Worm (Caenorhabditis elegans) whole organism, midembryonic: ENCODE measurements around the gene sru-36.

Experiments
- T22C8.4 ChIP-seq: fragments of 200-800 bp; sonication (Bioruptor generic); IDR thresholded peaks from 2 replicates; pipeline ENCODE4 v1.3.6; 2022; ENCODE audit warnings: missing genetic modification characterization, missing compliant biosample characterization
- cog-1 ChIP-seq: sonication (generic microtip); optimal IDR thresholded peaks from 2 replicates; lab custom pipeline; 2016; ENCODE audit warnings: missing genetic modification characterization, missing compliant biosample characterization
- flt-1 ChIP-seq: fragments of 200-800 bp; sonication (Bioruptor generic); IDR thresholded peaks from 2 replicates; pipeline ENCODE4 v1.3.6; 2022; ENCODE audit warnings: missing genetic modification characterization, missing compliant biosample characterization
- med-1 ChIP-seq: sonication (generic microtip); optimal IDR thresholded peaks from 2 replicates; lab custom pipeline; 2017; ENCODE audit warnings: missing genetic modification characterization, mild to moderate bottlenecking, missing compliant biosample characterization, antibody characterized with exemption, missing genetic modification reagents; ENCODE audit not compliant: insufficient read depth
- ref-1 ChIP-seq: fragments of 200-800 bp; sonication (Bioruptor generic); conservative IDR thresholded peaks from 2 replicates; pipeline ENCODE4 v1.3.6; 2022; ENCODE audit warnings: missing genetic modification reagents, missing genetic modification characterization, missing compliant biosample characterization
- tab-1 ChIP-seq: fragments of 200-800 bp; sonication (Bioruptor generic); IDR thresholded peaks from 2 replicates; pipeline ENCODE4 v1.3.6; 2022; ENCODE audit warnings: missing genetic modification characterization, missing compliant biosample characterization

DNA sequence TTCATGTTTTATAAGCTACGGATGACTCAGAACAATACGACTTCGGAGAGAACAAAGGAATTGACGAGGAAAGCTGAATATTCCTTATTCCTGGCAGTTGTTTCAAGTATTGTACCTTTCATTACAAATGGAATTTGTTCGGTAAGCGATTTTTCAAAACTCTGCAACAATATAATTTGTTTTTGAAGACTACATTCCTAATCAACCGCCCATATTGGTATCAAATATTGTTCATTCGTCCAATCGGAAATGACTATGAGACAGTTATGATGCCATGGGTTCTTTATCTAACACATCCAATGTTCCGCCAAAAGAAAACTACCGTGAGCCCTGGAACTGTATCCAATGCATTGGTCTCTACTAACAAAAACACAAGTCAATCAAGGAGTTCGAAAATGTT lies 29.3 kb upstream of the sru-36 start:
- no peak for TF ChIP-seq T22C8.4 (GFP tag; lab: Robert Waterston, UW)
- TF ChIP-seq ref-1 (GFP tag; lab: Robert Waterston, UW) = no peak
- no peak for TF ChIP-seq tab-1 (GFP tag; lab: Robert Waterston, UW)
- TF ChIP-seq flt-1 = no peak
- no peak for TF ChIP-seq cog-1 (tag; lab: Kevin White, UChicago)
- TF ChIP-seq med-1 = no peak
